Worm (Caenorhabditis elegans) whole organism, late embryonic: Measurements from ENCODE around the gene VZK822L.2.

ENCODE experiments used
- ama-1 ChIP-seq: fragments of 150-350 bp; optimal IDR thresholded peaks from 2 replicates; lab custom pipeline; 2014
- ceh-45 ChIP-seq: fragments of 200-800 bp; sonication (Bioruptor generic); IDR thresholded peaks from 2 replicates; pipeline ENCODE4 v1.3.6; 2022; ENCODE audit warnings: missing genetic modification reagents, missing genetic modification characterization, missing compliant biosample characterization
- che-1 ChIP-seq: sonication (generic microtip); optimal IDR thresholded peaks from 2 replicates; lab custom pipeline; 2016; ENCODE audit warnings: mild to moderate bottlenecking, missing genetic modification characterization, missing compliant biosample characterization
- ets-4 ChIP-seq: sonication (generic microtip); optimal IDR thresholded peaks from 2 replicates; lab custom pipeline; 2016; ENCODE audit warnings: missing genetic modification characterization, missing compliant biosample characterization
- fkh-10 ChIP-seq: fragments of 150-350 bp; optimal IDR thresholded peaks from 2 replicates; lab custom pipeline; 2014; ENCODE audit warnings: missing biosample characterization, missing genetic modification reagents, missing genetic modification characterization
- nfya-1 ChIP-seq: sonication (generic microtip); optimal IDR thresholded peaks from 2 replicates; lab custom pipeline; 2017; ENCODE audit warnings: missing genetic modification characterization, mild to moderate bottlenecking, missing compliant biosample characterization, antibody characterized with exemption, moderate library complexity
- pax-1 ChIP-seq: fragments of 150-350 bp; optimal IDR thresholded peaks from 2 replicates; lab custom pipeline; 2014; ENCODE audit warnings: missing biosample characterization, missing genetic modification characterization
- pqm-1 ChIP-seq: sonication (generic microtip); optimal IDR thresholded peaks from 2 replicates; lab custom pipeline; 2016; ENCODE audit warnings: missing genetic modification characterization, missing compliant biosample characterization
- unc-42 ChIP-seq: sonication (generic microtip); optimal IDR thresholded peaks from 2 replicates; lab custom pipeline; 2016; ENCODE audit warnings: missing genotype, missing genetic modification characterization, missing compliant biosample characterization

ce11 chrIV:11925346-11926075 is 13.7 kb downstream of the VZK822L.2 start, which contains the start of the genes srlf-33 and srlf-32:
- TF ChIP-seq unc-42 (tag; lab: Kevin White, UChicago) = no peak
- TF ChIP-seq nfya-1 (tag; lab: Kevin White, UChicago) = no peak
- no peak for TF ChIP-seq pqm-1 (tag; lab: Kevin White, UChicago)
- TF ChIP-seq ets-4 = no peak
- TF ChIP-seq fkh-10 (GFP tag; lab: Kevin White, UChicago) = no peak
- no peak for TF ChIP-seq ama-1 (lab: Kevin White, UChicago)
- no peak for TF ChIP-seq ceh-45
- TF ChIP-seq che-1 (tag; lab: Kevin White, UChicago) = no peak
- no peak for TF ChIP-seq pax-1 (tag; lab: Kevin White, UChicago)
